Worm (Caenorhabditis elegans) whole organism, midembryonic: Measurements from ENCODE around the gene fars-3.

Experiments
- T22C8.4 ChIP-seq: fragments of 200-800 bp; sonication (Bioruptor generic); IDR thresholded peaks from 2 replicates; pipeline ENCODE4 v1.3.6; 2022; ENCODE audit warnings: missing genetic modification characterization, missing compliant biosample characterization
- cog-1 ChIP-seq: sonication (generic microtip); optimal IDR thresholded peaks from 2 replicates; lab custom pipeline; 2016; ENCODE audit warnings: missing genetic modification characterization, missing compliant biosample characterization
- flt-1 ChIP-seq: fragments of 200-800 bp; sonication (Bioruptor generic); IDR thresholded peaks from 2 replicates; pipeline ENCODE4 v1.3.6; 2022; ENCODE audit warnings: missing genetic modification characterization, missing compliant biosample characterization
- klf-2 ChIP-seq: fragments of 200-800 bp; sonication (Bioruptor generic); conservative IDR thresholded peaks from 2 replicates; pipeline ENCODE4 v1.3.6; 2022; ENCODE audit warnings: missing genetic modification reagents, missing genetic modification characterization, missing compliant biosample characterization
- med-1 ChIP-seq: sonication (generic microtip); optimal IDR thresholded peaks from 2 replicates; lab custom pipeline; 2017; ENCODE audit warnings: missing genetic modification characterization, mild to moderate bottlenecking, missing compliant biosample characterization, antibody characterized with exemption, missing genetic modification reagents; ENCODE audit not compliant: insufficient read depth
- ref-1 ChIP-seq: fragments of 200-800 bp; sonication (Bioruptor generic); conservative IDR thresholded peaks from 2 replicates; pipeline ENCODE4 v1.3.6; 2022; ENCODE audit warnings: missing genetic modification reagents, missing genetic modification characterization, missing compliant biosample characterization
- tab-1 ChIP-seq: fragments of 200-800 bp; sonication (Bioruptor generic); IDR thresholded peaks from 2 replicates; pipeline ENCODE4 v1.3.6; 2022; ENCODE audit warnings: missing genetic modification characterization, missing compliant biosample characterization
- ztf-23 ChIP-seq: fragments of 200-800 bp; sonication (Bioruptor generic); IDR thresholded peaks from 2 replicates; pipeline ENCODE4 v1.3.6; 2022; ENCODE audit warnings: missing genetic modification reagents, missing genetic modification characterization, missing compliant biosample characterization
- ztf-29 ChIP-seq: fragments of 200-800 bp; sonication (Bioruptor generic); IDR thresholded peaks from 2 replicates; pipeline ENCODE4 v1.3.6; 2022; ENCODE audit warnings: missing genetic modification reagents, missing genetic modification characterization, missing compliant biosample characterization

Gene fars-3

DNA sequence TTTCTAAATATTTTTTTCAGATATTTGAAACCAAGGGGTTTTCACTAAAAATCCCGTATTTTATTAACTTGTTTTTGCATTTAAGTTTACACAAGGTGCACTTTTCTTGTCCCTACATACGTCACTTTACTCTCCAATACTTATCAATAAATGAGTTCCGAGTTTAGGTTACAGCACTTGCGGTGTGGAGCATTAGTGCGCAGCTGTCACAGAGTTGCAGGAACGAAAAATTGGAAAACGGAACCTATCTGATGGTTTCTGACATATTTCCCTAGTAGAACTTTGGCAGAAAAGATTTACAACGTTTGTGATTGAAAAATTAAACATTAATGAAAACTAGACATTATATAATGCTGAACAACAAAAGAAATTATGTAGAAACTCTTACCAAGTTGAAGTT lies 33.5 kb downstream of the fars-3 start:
- TF ChIP-seq klf-2 (GFP tag; lab: Robert Waterston, UW): no peak
- no peak for TF ChIP-seq cog-1 (tag; lab: Kevin White, UChicago)
- no peak for TF ChIP-seq tab-1 (GFP tag; lab: Robert Waterston, UW)
- TF ChIP-seq med-1 (GFP tag; lab: Kevin White, UChicago): no peak
- TF ChIP-seq T22C8.4: no peak
- TF ChIP-seq flt-1 (GFP tag; lab: Robert Waterston, UW): no peak
- TF ChIP-seq ztf-29 (GFP tag; lab: Robert Waterston, UW): no peak
- TF ChIP-seq ref-1 (GFP tag; lab: Robert Waterston, UW): no peak
- no peak for TF ChIP-seq ztf-23

DNA sequence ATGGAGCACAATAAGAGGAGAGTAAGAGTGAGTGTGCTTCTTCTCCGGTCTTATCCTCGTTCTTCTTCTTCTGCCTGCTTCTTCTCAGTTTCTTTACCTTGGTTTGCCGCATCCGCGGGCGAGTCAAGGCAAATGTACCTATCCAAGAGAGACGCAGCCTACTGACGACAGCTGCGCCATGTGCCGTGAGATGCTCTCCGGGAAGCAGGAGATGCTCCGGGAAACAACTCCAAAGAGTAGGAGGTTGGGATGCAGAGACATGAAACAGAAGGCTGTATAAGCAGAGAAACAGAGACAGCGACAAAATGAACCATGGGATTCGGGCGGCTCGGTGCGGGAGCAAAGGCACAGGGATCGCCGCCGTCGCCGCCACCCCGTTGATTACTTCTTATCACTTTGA lies 34.4 kb downstream of the fars-3 start:
- TF ChIP-seq klf-2 (GFP tag; lab: Robert Waterston, UW): no peak
- TF ChIP-seq flt-1 (GFP tag; lab: Robert Waterston, UW): 0 out of 2 replicates have a peak, but pooled peaks have one; percentile 47
- TF ChIP-seq ztf-29 (GFP tag; lab: Robert Waterston, UW): no peak
- TF ChIP-seq ztf-23: no peak

DNA sequence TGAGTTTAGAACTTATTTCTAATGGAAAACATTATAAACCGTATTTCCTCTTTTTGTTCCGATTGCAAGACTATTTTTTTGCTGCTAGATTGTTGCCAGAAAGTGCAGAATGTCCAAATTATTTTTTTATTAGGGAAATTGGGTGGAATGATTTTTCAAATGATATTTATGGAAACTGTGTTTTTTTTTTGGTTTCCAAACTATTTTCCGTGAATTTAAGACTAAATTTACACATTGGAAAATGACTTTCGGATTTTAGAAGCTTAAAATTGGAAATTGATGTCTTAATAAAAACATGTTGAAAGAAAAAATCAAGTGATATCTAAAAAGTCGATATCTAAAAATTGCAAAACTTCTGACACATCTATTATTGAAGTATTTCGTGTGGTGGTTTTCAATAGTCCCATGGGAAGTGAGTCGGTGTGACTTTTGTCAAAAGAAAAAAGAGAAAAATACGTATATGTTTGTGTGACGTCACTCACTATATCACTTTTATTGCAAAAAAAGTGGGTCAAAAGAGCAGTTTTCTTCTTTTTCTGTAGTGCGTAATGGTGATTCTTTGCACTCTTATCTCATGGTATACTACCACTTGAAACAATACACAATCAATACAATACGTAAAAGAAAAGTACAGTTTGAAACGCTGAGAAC lies 39.6 kb downstream of the fars-3 start:
- TF ChIP-seq cog-1 (tag; lab: Kevin White, UChicago) (no peak), T22C8.4 (no peak), tab-1 (GFP tag; lab: Robert Waterston, UW) (no peak), med-1 (GFP tag; lab: Kevin White, UChicago) (no peak), ref-1 (GFP tag; lab: Robert Waterston, UW) (no peak), flt-1 (GFP tag; lab: Robert Waterston, UW) (no peak), ztf-23 (no peak), klf-2 (GFP tag; lab: Robert Waterston, UW) (no peak), ztf-29 (GFP tag; lab: Robert Waterston, UW) (no peak)

DNA sequence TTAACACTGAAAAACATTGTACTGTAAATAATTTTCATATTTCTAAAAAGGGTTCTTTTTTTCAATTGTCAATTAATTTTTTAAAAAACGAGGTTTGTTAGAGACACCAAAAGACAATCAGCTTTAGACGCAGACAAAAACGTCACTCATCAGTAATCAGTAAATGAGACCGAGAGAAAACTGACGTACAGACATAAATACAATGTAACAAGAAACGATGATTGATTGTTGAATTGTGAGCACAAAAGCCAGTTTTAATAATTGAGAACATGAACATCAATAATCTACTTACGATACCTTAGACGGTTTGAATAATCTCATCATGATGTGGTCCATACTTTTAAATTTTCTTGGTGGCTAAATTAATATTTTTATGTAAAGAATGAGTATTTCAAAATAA lies 42.1 kb downstream of the fars-3 start:
- TF ChIP-seq med-1 (GFP tag; lab: Kevin White, UChicago): no peak
- TF ChIP-seq ztf-29 (GFP tag; lab: Robert Waterston, UW): no peak
- no peak for TF ChIP-seq T22C8.4
- no peak for TF ChIP-seq flt-1 (GFP tag; lab: Robert Waterston, UW)
- no peak for TF ChIP-seq tab-1 (GFP tag; lab: Robert Waterston, UW)
- no peak for TF ChIP-seq klf-2 (GFP tag; lab: Robert Waterston, UW)
- TF ChIP-seq ref-1 (GFP tag; lab: Robert Waterston, UW): no peak
- no peak for TF ChIP-seq cog-1 (tag; lab: Kevin White, UChicago)
- no peak for TF ChIP-seq ztf-23

DNA sequence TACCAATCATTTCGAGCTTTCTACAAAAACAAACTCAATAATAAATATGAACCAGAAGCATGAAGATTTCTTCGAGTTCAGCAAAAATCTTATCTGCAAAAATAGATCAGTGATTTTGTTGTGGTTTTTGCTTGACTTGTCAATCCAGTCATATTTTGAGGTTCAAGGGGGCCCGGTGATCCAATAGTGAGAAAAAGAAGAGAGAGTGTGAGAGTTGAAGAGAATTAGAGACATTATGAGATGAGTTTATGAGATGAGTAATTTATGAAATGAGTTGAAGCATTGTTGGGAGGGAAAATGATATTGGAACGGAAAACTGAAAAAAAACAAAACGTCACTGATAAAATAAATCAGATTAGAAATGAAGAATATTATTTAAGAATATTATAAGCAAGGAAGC lies 44.3 kb downstream of the fars-3 start, which contains the start of gene T13H5.1:
Gene T13H5.1 (minus strand): TSS at position 101 of the 400 bp plus-strand sequence.
- no peak for TF ChIP-seq flt-1 (GFP tag; lab: Robert Waterston, UW)
- TF ChIP-seq ref-1 (GFP tag; lab: Robert Waterston, UW): no peak
- no peak for TF ChIP-seq med-1 (GFP tag; lab: Kevin White, UChicago)
- TF ChIP-seq klf-2 (GFP tag; lab: Robert Waterston, UW): no peak
- no peak for TF ChIP-seq ztf-23

DNA sequence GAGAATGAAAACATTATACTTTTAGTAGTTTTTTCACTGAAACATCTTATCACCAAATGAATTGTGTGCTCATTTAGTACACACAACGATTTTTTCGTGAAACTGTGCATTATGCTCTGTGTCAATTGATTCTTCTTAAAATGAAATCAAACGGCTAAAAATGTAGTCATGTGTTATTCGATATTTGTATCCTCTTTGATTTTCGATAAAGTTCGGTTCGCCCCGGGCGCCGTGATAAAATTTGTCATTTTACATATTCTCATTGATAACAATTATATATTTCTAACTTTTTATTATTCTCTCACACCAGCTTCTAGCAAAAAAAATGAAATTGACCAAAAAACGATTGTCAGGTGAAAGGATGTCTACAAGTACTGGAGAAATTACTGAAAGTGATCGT lies 50.1 kb downstream of the fars-3 start, which contains the start of gene ctg-2:
Gene ctg-2 (plus strand): TSS at position 326 of the 400 bp plus-strand sequence.
- TF ChIP-seq T22C8.4: no peak
- no peak for TF ChIP-seq ztf-29 (GFP tag; lab: Robert Waterston, UW)
- no peak for TF ChIP-seq tab-1 (GFP tag; lab: Robert Waterston, UW)
- no peak for TF ChIP-seq med-1 (GFP tag; lab: Kevin White, UChicago)
- TF ChIP-seq ztf-23: no peak
- no peak for TF ChIP-seq flt-1 (GFP tag; lab: Robert Waterston, UW)
- TF ChIP-seq ref-1 (GFP tag; lab: Robert Waterston, UW): no peak
- TF ChIP-seq cog-1 (tag; lab: Kevin White, UChicago): no peak
- no peak for TF ChIP-seq klf-2 (GFP tag; lab: Robert Waterston, UW)

DNA sequence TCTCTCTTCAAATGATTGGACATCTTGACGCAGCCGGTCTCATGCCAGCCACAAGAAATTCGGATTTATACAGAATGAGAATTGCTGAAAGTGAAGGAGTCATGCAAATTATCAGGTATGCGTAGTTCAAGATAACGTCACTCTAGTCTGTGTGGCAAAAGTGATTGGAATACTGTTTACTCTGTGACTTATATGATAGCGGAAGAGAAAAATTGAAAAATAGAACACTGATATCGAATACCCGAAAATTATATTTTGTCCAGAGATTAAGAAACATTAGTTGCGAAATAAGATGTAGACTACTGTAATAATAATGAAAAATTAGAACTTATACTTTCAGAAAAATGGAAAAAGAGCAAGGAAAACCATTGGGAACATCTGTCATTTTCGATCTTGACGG lies 50.9 kb downstream of the fars-3 start:
- TF ChIP-seq ztf-29 (GFP tag; lab: Robert Waterston, UW) (no peak), flt-1 (GFP tag; lab: Robert Waterston, UW) (no peak), ref-1 (GFP tag; lab: Robert Waterston, UW) (no peak), T22C8.4 (no peak), med-1 (GFP tag; lab: Kevin White, UChicago) (no peak)
